Fruit fly (Drosophila melanogaster): ENCODE results near the gene KrT95D.

Gene KrT95D

dm6 chr3R:24050690-24051440, 19.2 kb upstream of the KrT95D start, which contains the start of the genes Atg6 and Pisd (continued):
- TF ChIP-seq CG9727 (GFP tag; optimal IDR thresholded peaks at IDR 0.05) = no peak
- TF ChIP-seq CG9797 (GFP tag; optimal IDR thresholded peaks at IDR 0.05) = peak; percentile 26
- TF ChIP-seq CG18764 (GFP tag; optimal IDR thresholded peaks at IDR 0.05) = no peak
- TF ChIP-seq CG10543 (GFP tag; optimal IDR thresholded peaks at IDR 0.05) = peak; percentile 83
- no peak for TF ChIP-seq Doc2 (GFP tag; IDR thresholded peaks at IDR 0.05)
- no peak for TF ChIP-seq odd (GFP tag; optimal IDR thresholded peaks at IDR 0.05)
- peak; percentile 0 for TF ChIP-seq shn (GFP tag; optimal IDR thresholded peaks at IDR 0.05)
- no peak for TF ChIP-seq Max (GFP tag; optimal IDR thresholded peaks at IDR 0.05)
- no peak for TF ChIP-seq ara (GFP tag; IDR thresholded peaks at IDR 0.05)
- TF ChIP-seq CG4820 (GFP tag; optimal IDR thresholded peaks at IDR 0.05) = no peak
- no peak for TF ChIP-seq Oaz (GFP tag; IDR thresholded peaks at IDR 0.05)
- no peak for TF ChIP-seq CG31365 (tag; optimal IDR thresholded peaks at IDR 0.05)
- TF ChIP-seq Fer3 (tag; optimal IDR thresholded peaks at IDR 0.05) = no peak
- TF ChIP-seq CG10274 (GFP tag; optimal IDR thresholded peaks at IDR 0.05) = no peak
- TF ChIP-seq Hr78 (GFP tag; optimal IDR thresholded peaks at IDR 0.05) = no peak
- no peak for TF ChIP-seq Aef1 (GFP tag; IDR thresholded peaks at IDR 0.05)
- TF ChIP-seq luna (GFP tag; optimal IDR thresholded peaks at IDR 0.05) = no peak
- TF ChIP-seq run (tag; optimal IDR thresholded peaks at IDR 0.05) = no peak
- TF ChIP-seq ems (GFP tag; optimal IDR thresholded peaks at IDR 0.05) = no peak
- peak; percentile 90 for TF ChIP-seq pros (GFP tag; optimal IDR thresholded peaks at IDR 0.05)
- no peak for TF ChIP-seq CG4328 (GFP tag; optimal IDR thresholded peaks at IDR 0.05)
- peak; percentile 38 for TF ChIP-seq CG2120 (GFP tag; optimal IDR thresholded peaks at IDR 0.05)
- peak; percentile 20 for TF ChIP-seq CG17802 (tag; optimal IDR thresholded peaks at IDR 0.05)
- no peak for TF ChIP-seq CG18476 (GFP tag; optimal IDR thresholded peaks at IDR 0.05)
- no peak for TF ChIP-seq Atf-2 (GFP tag; optimal IDR thresholded peaks at IDR 0.05)
- peak; percentile 66; the same call in 1 of the 2 replicates for TF ChIP-seq vvl (GFP tag; IDR thresholded peaks at IDR 0.05)
- no peak for TF ChIP-seq bsh (GFP tag; optimal IDR thresholded peaks at IDR 0.05)
- TF ChIP-seq kay (GFP tag; optimal IDR thresholded peaks at IDR 0.05) = no peak
- no peak for TF ChIP-seq lola (GFP tag; optimal IDR thresholded peaks at IDR 0.05)
- TF ChIP-seq CG17568 (GFP tag; optimal IDR thresholded peaks at IDR 0.05) = no peak
- TF ChIP-seq HmgD (GFP tag; optimal IDR thresholded peaks at IDR 0.05) = no peak
- no peak for TF ChIP-seq sna (GFP tag; IDR thresholded peaks at IDR 0.05; ENCODE audit: partially characterized antibody)
- peak; percentile 44 for TF ChIP-seq BEAF-32 (GFP tag; optimal IDR thresholded peaks at IDR 0.05)
- no peak for TF ChIP-seq caup (GFP tag; optimal IDR thresholded peaks at IDR 0.05; ENCODE audit: severe bottlenecking)
- TF ChIP-seq Ets97D (GFP tag; optimal IDR thresholded peaks at IDR 0.05) = no peak
- no peak for TF ChIP-seq CG7372 (GFP tag; IDR thresholded peaks at IDR 0.05)
- TF ChIP-seq CG13894 (tag; optimal IDR thresholded peaks at IDR 0.05) = peak; percentile 82
- peak; percentile 38; the same call in 1 of the 2 replicates for TF ChIP-seq Dref (GFP tag; IDR thresholded peaks at IDR 0.05)
- no peak; the same call in 3 of the 4 replicates for TF ChIP-seq Gug (GFP tag; IDR thresholded peaks at IDR 0.05)
- TF ChIP-seq E2f1 (GFP tag; IDR thresholded peaks at IDR 0.05) = no peak
- no peak for TF ChIP-seq CG10321 (GFP tag; IDR thresholded peaks at IDR 0.05)
- no peak for TF ChIP-seq CG16779 (GFP tag; IDR thresholded peaks at IDR 0.05)
- peak; percentile 46; the same call in 1 of the 2 replicates for TF ChIP-seq Xrp1 (GFP tag; IDR thresholded peaks at IDR 0.05)
- TF ChIP-seq sqz (GFP tag; optimal IDR thresholded peaks at IDR 0.05) = no peak
- peak; percentile 15; the same call in 1 of the 2 replicates for TF ChIP-seq lmd (GFP tag; IDR thresholded peaks at IDR 0.05)
- TF ChIP-seq h (optimal IDR thresholded peaks at IDR 0.05) = no peak
- TF ChIP-seq bigmax (GFP tag; optimal IDR thresholded peaks at IDR 0.05) = peak; percentile 15
- TF ChIP-seq grn (GFP tag; optimal IDR thresholded peaks at IDR 0.05) = peak; percentile 14
- TF ChIP-seq CG6854 (GFP tag; optimal IDR thresholded peaks at IDR 0.05) = no peak
- TF ChIP-seq CG11247 (GFP tag; IDR thresholded peaks at IDR 0.05) = no peak

Measured in whole organism, embryonic.